Worm (Caenorhabditis elegans): Measurements from ENCODE around the gene B0281.1.

The B0281.1 gene

DNA sequence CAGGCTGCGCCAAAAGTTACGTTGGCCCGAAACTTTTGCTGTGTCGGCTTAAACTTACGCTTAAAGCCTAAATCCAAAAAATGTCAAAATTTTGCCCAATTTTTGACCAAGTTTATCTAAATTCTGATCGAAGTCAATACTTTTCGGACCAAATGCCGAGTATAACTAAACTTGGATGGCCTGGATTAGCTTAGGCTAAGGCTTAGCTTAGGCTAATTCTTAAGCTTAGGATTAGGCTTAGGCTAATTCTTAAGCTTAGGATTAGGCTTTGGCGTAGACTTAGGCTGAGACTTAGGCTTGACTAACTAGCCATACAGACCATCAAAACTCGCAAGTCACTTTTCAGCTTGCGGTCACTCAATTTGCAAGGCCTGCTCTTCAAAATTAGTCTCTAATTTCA is 23.3 kb downstream of the B0281.1 start:
- TF ChIP-seq ceh-16 (tag; optimal IDR thresholded peaks at IDR 0.05) (no peak), skn-1 (tag; optimal IDR thresholded peaks at IDR 0.05) (no peak), nhr-12 (tag; optimal IDR thresholded peaks at IDR 0.05) (no peak), nhr-43 (tag; optimal IDR thresholded peaks at IDR 0.05; ENCODE audit: poor library complexity, severe bottlenecking) (no peak), egl-5 (tag; optimal IDR thresholded peaks at IDR 0.05) (no peak), lsy-12 (tag; optimal IDR thresholded peaks at IDR 0.05) (no peak), fkh-2 (tag; optimal IDR thresholded peaks at IDR 0.05) (no peak), nhr-23 (tag; optimal IDR thresholded peaks at IDR 0.05) (no peak), jun-1 (tag; optimal IDR thresholded peaks at IDR 0.05) (no peak), nhr-237 (tag; optimal IDR thresholded peaks at IDR 0.05) (no peak), ceh-82 (tag; optimal IDR thresholded peaks at IDR 0.05) (no peak), fkh-10 (GFP tag; optimal IDR thresholded peaks at IDR 0.05) (no peak), snpc-4 (tag; optimal IDR thresholded peaks at IDR 0.05) (no peak), tbx-2 (tag; optimal IDR thresholded peaks at IDR 0.05) (no peak), ceh-9 (tag; optimal IDR thresholded peaks at IDR 0.05) (no peak), eor-1 (tag; optimal IDR thresholded peaks at IDR 0.05) (no peak)

- TF ChIP-seq ama-1 (optimal IDR thresholded peaks at IDR 0.05): no peak
- no peak for TF ChIP-seq daf-12 (tag; optimal IDR thresholded peaks at IDR 0.05)
- TF ChIP-seq ceh-16 (tag; optimal IDR thresholded peaks at IDR 0.05): peak; percentile 16
- TF ChIP-seq sea-2 (GFP tag; optimal IDR thresholded peaks at IDR 0.05): no peak
- peak; percentile 5 for TF ChIP-seq elt-2 (tag; optimal IDR thresholded peaks at IDR 0.05)
- TF ChIP-seq elt-1 (tag; optimal IDR thresholded peaks at IDR 0.05): no peak
- no peak for TF ChIP-seq nhr-12 (tag; optimal IDR thresholded peaks at IDR 0.05)
- TF ChIP-seq nhr-43 (tag; optimal IDR thresholded peaks at IDR 0.05; ENCODE audit: poor library complexity, severe bottlenecking): no peak
- peak; percentile 14 for TF ChIP-seq nfya-1 (tag; optimal IDR thresholded peaks at IDR 0.05; ENCODE audit: insufficient read depth)
- peak; percentile 42 for TF ChIP-seq hmg-11 (tag; optimal IDR thresholded peaks at IDR 0.05)
These were observed 28.1 kb downstream of the B0281.1 start for ce11 chrII:2340974-2341373.

DNA sequence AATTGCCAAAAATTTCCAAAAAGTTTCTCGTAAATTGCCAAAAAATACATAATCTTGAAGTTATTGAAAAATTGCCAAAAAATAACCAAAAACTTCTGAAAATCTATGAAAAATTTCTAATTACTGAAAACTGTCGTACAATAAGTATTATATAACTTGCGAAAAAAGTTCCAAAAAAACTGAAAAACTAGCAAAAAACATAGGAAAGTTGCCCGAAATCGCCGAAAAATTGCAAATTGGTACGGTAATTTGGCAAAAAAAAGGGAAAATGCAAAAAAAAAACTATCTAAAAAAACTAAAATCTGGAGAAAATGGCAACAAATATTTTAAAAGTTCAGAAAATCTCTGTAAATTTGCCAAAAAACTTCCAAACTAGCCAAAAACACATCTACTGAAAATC is 28.6 kb downstream of the B0281.1 start, which contains the start of gene enri-1:
Gene enri-1, minus strand, starts transcription at position 101 of the 400 bp plus-strand sequence.
- TF ChIP-seq lsy-12 (tag; optimal IDR thresholded peaks at IDR 0.05): no peak
- no peak for TF ChIP-seq sea-2 (GFP tag; optimal IDR thresholded peaks at IDR 0.05)
- TF ChIP-seq jun-1 (tag; optimal IDR thresholded peaks at IDR 0.05): no peak
- TF ChIP-seq ceh-9 (tag; optimal IDR thresholded peaks at IDR 0.05): no peak
- no peak for TF ChIP-seq ama-1 (optimal IDR thresholded peaks at IDR 0.05)
- no peak for TF ChIP-seq nhr-77 (tag; optimal IDR thresholded peaks at IDR 0.05)
- TF ChIP-seq elt-3 (tag; optimal IDR thresholded peaks at IDR 0.05): no peak

DNA sequence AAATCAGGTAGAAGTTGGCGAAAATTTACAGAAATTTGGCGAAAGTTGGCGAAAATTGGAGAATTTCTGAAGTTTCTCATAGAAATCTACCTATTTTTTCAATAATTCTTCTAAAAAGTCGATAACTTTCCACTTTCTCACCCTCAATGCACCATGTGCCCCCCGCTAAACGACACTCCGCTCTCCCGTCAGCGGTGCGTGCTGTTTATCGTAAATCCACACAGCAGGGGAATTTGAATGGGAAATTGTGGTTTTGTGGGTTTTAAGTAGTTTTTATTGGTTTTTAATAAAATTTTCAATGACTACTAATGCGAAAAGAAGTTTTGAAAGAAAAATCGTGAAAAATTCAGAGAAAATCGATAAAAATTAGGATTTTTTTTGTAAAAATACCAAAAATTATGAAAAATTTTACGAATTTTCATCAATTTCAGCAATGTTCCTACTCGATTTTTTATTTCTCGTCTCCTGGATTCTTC is 29.2 kb downstream of the B0281.1 start, which contains the start of gene F43C11.6:
Gene F43C11.6, plus strand, starts transcription at position 426 of the 476 bp plus-strand sequence.
- TF ChIP-seq unc-62 (GFP tag; optimal IDR thresholded peaks at IDR 0.05) (no peak), R02D3.7 (tag; optimal IDR thresholded peaks at IDR 0.05) (peak; percentile 87), nfya-1 (tag; optimal IDR thresholded peaks at IDR 0.05; ENCODE audit: insufficient read depth) (peak; percentile 51), lin-15B (tag; optimal IDR thresholded peaks at IDR 0.05) (peak; percentile 63), egl-5 (tag; optimal IDR thresholded peaks at IDR 0.05) (peak; percentile 21), pha-4 (tag; optimal IDR thresholded peaks at IDR 0.05) (peak; percentile 59), nhr-23 (tag; optimal IDR thresholded peaks at IDR 0.05) (peak; percentile 9), elt-2 (tag; optimal IDR thresholded peaks at IDR 0.05) (peak; percentile 21), lin-39 (tag; optimal IDR thresholded peaks at IDR 0.05) (peak; percentile 37), nhr-77 (tag; optimal IDR thresholded peaks at IDR 0.05) (no peak)

DNA sequence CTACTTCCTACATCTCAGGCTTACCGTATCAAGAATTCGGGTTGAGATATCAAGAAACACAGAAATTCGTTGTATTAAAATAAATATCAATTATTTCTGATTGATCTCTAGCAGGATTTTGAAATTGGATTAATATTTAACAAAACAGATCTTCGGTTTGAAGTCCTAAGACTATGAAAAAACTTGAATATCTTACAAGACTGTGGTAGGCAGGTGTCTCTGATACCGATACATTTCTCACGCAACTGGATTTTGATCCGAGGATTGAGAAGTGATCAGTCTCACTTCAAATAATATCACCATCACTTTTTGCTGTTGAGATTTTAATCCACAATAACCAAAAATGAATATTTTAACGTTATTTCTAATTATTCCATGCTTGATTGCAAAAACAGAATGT is 33.8 kb downstream of the B0281.1 start, which contains the start of gene F43C11.4:
Gene F43C11.4, plus strand, starts transcription at position 301 of the 400 bp plus-strand sequence.
- no peak for TF ChIP-seq nhr-76 (tag; optimal IDR thresholded peaks at IDR 0.05)
- TF ChIP-seq aly-2 (tag; optimal IDR thresholded peaks at IDR 0.05): no peak
- no peak for TF ChIP-seq ceh-9 (tag; optimal IDR thresholded peaks at IDR 0.05)
- no peak for TF ChIP-seq pqm-1 (tag; optimal IDR thresholded peaks at IDR 0.05)
- no peak for TF ChIP-seq mml-1 (tag; optimal IDR thresholded peaks at IDR 0.05)
- no peak for TF ChIP-seq lsy-12 (tag; optimal IDR thresholded peaks at IDR 0.05)
- TF ChIP-seq R02D3.7 (tag; optimal IDR thresholded peaks at IDR 0.05): no peak
- no peak for TF ChIP-seq fos-1 (tag; optimal IDR thresholded peaks at IDR 0.05)
- TF ChIP-seq nfya-1 (tag; optimal IDR thresholded peaks at IDR 0.05; ENCODE audit: insufficient read depth): no peak
- TF ChIP-seq nhr-25 (tag; optimal IDR thresholded peaks at IDR 0.05): no peak
- no peak for TF ChIP-seq daf-12 (tag; optimal IDR thresholded peaks at IDR 0.05)
- no peak for TF ChIP-seq ztf-4 (tag; optimal IDR thresholded peaks at IDR 0.05)
- no peak for TF ChIP-seq elt-3 (tag; optimal IDR thresholded peaks at IDR 0.05)
- TF ChIP-seq nhr-12 (tag; optimal IDR thresholded peaks at IDR 0.05): no peak
- TF ChIP-seq unc-39 (tag; optimal IDR thresholded peaks at IDR 0.05): no peak

All from whole organism, L3 larva.